Worm (Caenorhabditis elegans) whole organism, L2 larva: Measurements from ENCODE around the gene dyrb-1.

Source experiments
- C34F6.9 ChIP-seq: fragments of 150-350 bp; optimal IDR thresholded peaks from 2 replicates; lab custom pipeline; 2014; ENCODE audit warnings: missing biosample characterization, missing genetic modification characterization
- F13H6.1 ChIP-seq: sonication (generic microtip); optimal IDR thresholded peaks from 2 replicates; lab custom pipeline; 2016; ENCODE audit warnings: missing genetic modification characterization, missing compliant biosample characterization
- R02D3.7 ChIP-seq: fragments of 150-350 bp; optimal IDR thresholded peaks from 2 replicates; lab custom pipeline; 2014; ENCODE audit warnings: missing biosample characterization, missing genetic modification characterization
- Y55F3AM.14 ChIP-seq: fragments of 200-800 bp; sonication (Bioruptor generic); optimal IDR thresholded peaks from 2 replicates; lab custom pipeline; 2018; ENCODE audit warnings: mild to moderate bottlenecking, missing genetic modification characterization, missing compliant biosample characterization
- ZK546.5 ChIP-seq: sonication (generic microtip); optimal IDR thresholded peaks from 2 replicates; lab custom pipeline; 2017; ENCODE audit warnings: missing biosample characterization, missing genetic modification characterization
- alr-1 ChIP-seq: fragments of 150-350 bp; optimal IDR thresholded peaks from 2 replicates; lab custom pipeline; 2014; ENCODE audit warnings: missing biosample characterization, missing genetic modification characterization
- aly-2 ChIP-seq: fragments of 150-350 bp; optimal IDR thresholded peaks from 2 replicates; lab custom pipeline; 2014; ENCODE audit warnings: missing biosample characterization, missing genetic modification characterization
- ama-1 ChIP-seq: fragments of 150-350 bp; optimal IDR thresholded peaks from 2 replicates; lab custom pipeline; 2018; ENCODE audit warnings: inconsistent platforms
- blmp-1 ChIP-seq: sonication (generic microtip); optimal IDR thresholded peaks from 2 replicates; lab custom pipeline; 2017; ENCODE audit warnings: missing genetic modification characterization, mild to moderate bottlenecking, missing compliant biosample characterization, antibody characterized with exemption, moderate library complexity; ENCODE audit not compliant: insufficient read depth
- ceh-16 ChIP-seq: fragments of 150-350 bp; optimal IDR thresholded peaks from 2 replicates; lab custom pipeline; 2014; ENCODE audit warnings: missing biosample characterization, missing genetic modification characterization
- ceh-82 ChIP-seq: fragments of 150-350 bp; optimal IDR thresholded peaks from 2 replicates; lab custom pipeline; 2014; ENCODE audit warnings: missing biosample characterization, missing genetic modification characterization
- crh-2 ChIP-seq: sonication (generic microtip); optimal IDR thresholded peaks from 2 replicates; lab custom pipeline; 2017; ENCODE audit warnings: missing biosample characterization, missing genetic modification characterization
- dmd-4 ChIP-seq: sonication (generic microtip); optimal IDR thresholded peaks from 2 replicates; lab custom pipeline; 2017; ENCODE audit warnings: missing biosample characterization, missing genetic modification characterization
- egl-27 ChIP-seq: sonication (generic microtip); optimal IDR thresholded peaks from 3 replicates; lab custom pipeline; 2017; ENCODE audit warnings: missing biosample characterization, missing genetic modification reagents, missing genetic modification characterization
- elt-1 ChIP-seq: fragments of 150-350 bp; optimal IDR thresholded peaks from 2 replicates; lab custom pipeline; 2014; ENCODE audit warnings: missing biosample characterization, missing genetic modification characterization
- elt-3 ChIP-seq: sonication (generic microtip); optimal IDR thresholded peaks from 2 replicates; lab custom pipeline; 2017; ENCODE audit warnings: missing biosample characterization, missing genetic modification characterization
- fos-1 ChIP-seq: fragments of 150-350 bp; optimal IDR thresholded peaks from 2 replicates; lab custom pipeline; 2014; ENCODE audit warnings: missing biosample characterization, missing genetic modification characterization
- gmeb-1 ChIP-seq: fragments of 150-350 bp; optimal IDR thresholded peaks from 2 replicates; lab custom pipeline; 2014; ENCODE audit warnings: missing biosample characterization, missing genetic modification characterization
- lin-11 ChIP-seq: fragments of 150-350 bp; sonication (generic microtip); optimal IDR thresholded peaks from 2 replicates; lab custom pipeline; 2014; ENCODE audit warnings: missing biosample characterization, missing genetic modification characterization, inconsistent platforms, mixed read lengths
- lin-13 ChIP-seq: fragments of 150-350 bp; optimal IDR thresholded peaks from 2 replicates; lab custom pipeline; 2014; ENCODE audit warnings: missing biosample characterization, missing genetic modification reagents, missing genetic modification characterization
- lin-39 ChIP-seq: fragments of 150-350 bp; optimal IDR thresholded peaks from 2 replicates; lab custom pipeline; 2014; ENCODE audit warnings: missing biosample characterization, missing genetic modification reagents, missing genetic modification characterization
- lsy-2 ChIP-seq, 2 experiments: fragments of 150-350 bp in 1 of 2; sonication (generic microtip) in 1 of 2; optimal IDR thresholded peaks; 2 replicates each; lab custom pipeline; 2014 to 2017; ENCODE audit warnings: missing biosample characterization in 2 of 2, missing genetic modification characterization in 2 of 2
- mab-5 ChIP-seq: fragments of 150-350 bp; optimal IDR thresholded peaks from 2 replicates; lab custom pipeline; 2014; ENCODE audit warnings: missing biosample characterization, missing genetic modification characterization
- mbf-1 ChIP-seq: sonication (generic microtip); optimal IDR thresholded peaks from 2 replicates; lab custom pipeline; 2017; ENCODE audit warnings: missing biosample characterization, missing genetic modification characterization
- mdl-1 ChIP-seq, 2 experiments: fragments of 150-350 bp in 1 of 2; sonication (generic microtip) in 1 of 2; optimal IDR thresholded peaks; 2 replicates each; lab custom pipeline; 2017; ENCODE audit warnings: missing biosample characterization in 2 of 2, missing genetic modification characterization in 2 of 2
- nhr-10 ChIP-seq: sonication (generic microtip); optimal IDR thresholded peaks from 2 replicates; lab custom pipeline; 2017; ENCODE audit warnings: missing biosample characterization, missing genetic modification characterization
- nhr-11 ChIP-seq: fragments of 150-350 bp; optimal IDR thresholded peaks from 2 replicates; lab custom pipeline; 2014; ENCODE audit warnings: missing biosample characterization, missing genetic modification characterization
- nhr-12 ChIP-seq: fragments of 150-350 bp; optimal IDR thresholded peaks from 2 replicates; lab custom pipeline; 2014; ENCODE audit warnings: missing biosample characterization, missing genetic modification characterization
- nhr-129 ChIP-seq: fragments of 150-350 bp; optimal IDR thresholded peaks from 2 replicates; lab custom pipeline; 2014; ENCODE audit warnings: missing biosample characterization, missing genetic modification characterization
- nhr-21 ChIP-seq: fragments of 150-350 bp; optimal IDR thresholded peaks from 2 replicates; lab custom pipeline; 2014; ENCODE audit warnings: missing biosample characterization, missing genetic modification characterization
- nhr-23 ChIP-seq: fragments of 150-350 bp; optimal IDR thresholded peaks from 2 replicates; lab custom pipeline; 2014; ENCODE audit warnings: missing biosample characterization, missing genetic modification reagents, missing genetic modification characterization
- nhr-237 ChIP-seq: fragments of 150-350 bp; optimal IDR thresholded peaks from 2 replicates; lab custom pipeline; 2014; ENCODE audit warnings: missing biosample characterization, missing genetic modification characterization
- nhr-25 ChIP-seq: fragments of 150-350 bp; sonication (generic microtip); optimal IDR thresholded peaks from 3 replicates; lab custom pipeline; 2014; ENCODE audit warnings: missing biosample characterization, missing genetic modification characterization
- nhr-6 ChIP-seq: fragments of 150-350 bp; optimal IDR thresholded peaks from 2 replicates; lab custom pipeline; 2014; ENCODE audit warnings: missing biosample characterization, missing genetic modification characterization
- nhr-77 ChIP-seq: fragments of 150-350 bp; optimal IDR thresholded peaks from 2 replicates; lab custom pipeline; 2014; ENCODE audit warnings: missing biosample characterization, missing genetic modification characterization
- peb-1 ChIP-seq: fragments of 150-350 bp; optimal IDR thresholded peaks from 2 replicates; lab custom pipeline; 2014; ENCODE audit warnings: missing biosample characterization, missing genetic modification characterization
- sem-4 ChIP-seq: fragments of 150-350 bp; optimal IDR thresholded peaks from 2 replicates; lab custom pipeline; 2014; ENCODE audit warnings: missing biosample characterization, missing genetic modification reagents, missing genetic modification characterization
- skn-1 ChIP-seq: sonication (generic microtip); optimal IDR thresholded peaks from 2 replicates; lab custom pipeline; 2017; ENCODE audit warnings: missing biosample characterization, missing genetic modification characterization
- sma-3 ChIP-seq: sonication (generic microtip); optimal IDR thresholded peaks from 2 replicates; lab custom pipeline; 2016; ENCODE audit warnings: missing genetic modification reagents, missing genetic modification characterization, missing compliant biosample characterization
- sma-9 ChIP-seq, 2 experiments: fragments of 150-350 bp in 1 of 2; sonication (generic microtip) in 1 of 2; optimal IDR thresholded peaks; 2 replicates each; lab custom pipeline; 2014 to 2016; ENCODE audit warnings: missing genetic modification characterization in 2 of 2, mild to moderate bottlenecking in 1 of 2, missing biosample characterization in 1 of 2, missing compliant biosample characterization in 1 of 2, missing genetic modification reagents in 1 of 2, moderate library complexity in 1 of 2
- snpc-4 ChIP-seq: fragments of 150-350 bp; optimal IDR thresholded peaks from 2 replicates; lab custom pipeline; 2014; ENCODE audit warnings: missing biosample characterization, missing genetic modification characterization
- unc-39 ChIP-seq: fragments of 150-350 bp; optimal IDR thresholded peaks from 2 replicates; lab custom pipeline; 2014; ENCODE audit warnings: missing biosample characterization, missing genetic modification characterization
- unc-55 ChIP-seq: fragments of 150-350 bp; sonication (generic microtip); optimal IDR thresholded peaks from 3 replicates; lab custom pipeline; 2014; ENCODE audit warnings: missing biosample characterization, missing genetic modification reagents, missing genetic modification characterization
- unc-62 ChIP-seq: fragments of 150-350 bp; optimal IDR thresholded peaks from 2 replicates; lab custom pipeline; 2014; ENCODE audit warnings: missing biosample characterization, missing genetic modification reagents, missing genetic modification characterization
- zag-1 ChIP-seq: fragments of 150-350 bp; optimal IDR thresholded peaks from 2 replicates; lab custom pipeline; 2014; ENCODE audit warnings: missing biosample characterization, missing genetic modification characterization
- ztf-1 ChIP-seq: fragments of 200-800 bp; sonication (Bioruptor generic); conservative IDR thresholded peaks from 2 replicates; pipeline ENCODE4 v1.3.6; 2022; ENCODE audit warnings: missing genetic modification characterization, missing compliant biosample characterization
- ztf-11 ChIP-seq: sonication (generic microtip); optimal IDR thresholded peaks from 2 replicates; lab custom pipeline; 2017; ENCODE audit warnings: missing biosample characterization, missing genetic modification characterization
- ztf-4 ChIP-seq: fragments of 150-350 bp; optimal IDR thresholded peaks from 2 replicates; lab custom pipeline; 2014; ENCODE audit warnings: missing biosample characterization, missing genetic modification characterization

Gene dyrb-1

DNA sequence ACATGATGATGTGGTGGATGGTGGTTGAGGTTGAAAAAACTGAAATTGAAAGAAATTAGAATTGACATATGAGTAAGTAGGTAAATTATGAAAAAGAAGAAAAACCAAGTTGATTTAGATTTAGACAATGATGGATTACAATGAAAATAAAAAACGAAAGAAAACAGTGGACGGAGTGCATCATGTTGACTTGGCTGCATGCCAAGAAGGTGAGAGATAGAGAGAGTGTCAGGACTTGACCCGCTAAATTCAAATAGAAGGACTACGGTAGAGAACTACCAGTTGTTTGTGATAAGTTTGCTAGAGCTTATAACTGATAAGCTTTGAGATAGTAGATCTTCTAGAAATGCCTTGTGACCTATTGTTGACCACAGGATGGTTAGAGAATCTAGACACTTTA, 45.8 kb downstream of the dyrb-1 start, which contains the start of gene T24B8.3:
T24B8.3 (minus strand) TSS at position 39 of the 400 bp plus-strand sequence.
- TF ChIP-seq ama-1 (lab: Kevin White, UChicago) (peak; percentile 21), ztf-11 (tag; lab: Kevin White, UChicago) (no peak), fos-1 (tag; lab: Kevin White, UChicago) (no peak), nhr-6 (tag; lab: Kevin White, UChicago) (peak; percentile 20), nhr-21 (no peak), gmeb-1 (peak; percentile 4), lsy-2 (tag; optimal IDR thresholded peaks at IDR 0.05; lab: Kevin White, UChicago) (peak in 1 of 2 experiments; percentile 50), R02D3.7 (tag; lab: Kevin White, UChicago) (no peak), nhr-129 (tag; lab: Kevin White, UChicago) (peak; percentile 27), sma-9 (GFP tag; optimal IDR thresholded peaks at IDR 0.05; lab: Kevin White, UChicago) (peak; percentile 51), sma-9 (tag; optimal IDR thresholded peaks at IDR 0.05; lab: Kevin White, UChicago) (no peak), ceh-82 (tag; lab: Kevin White, UChicago) (no peak)

ce11 chrII:9060332-9060840, 46.6 kb downstream of the dyrb-1 start:
- TF ChIP-seq gmeb-1 (peak; percentile 61), zag-1 (tag; lab: Kevin White, UChicago) (peak; percentile 92), nhr-25 (tag; lab: Kevin White, UChicago) (peak; percentile 89), unc-62 (no peak), lsy-2 (tag; optimal IDR thresholded peaks at IDR 0.05; lab: Kevin White, UChicago) (peak; percentile 62 to 86), peb-1 (tag; lab: Kevin White, UChicago) (peak; percentile 38), nhr-23 (tag; lab: Kevin White, UChicago) (no peak), nhr-77 (tag; lab: Kevin White, UChicago) (no peak), ztf-11 (tag; lab: Kevin White, UChicago) (peak; percentile 64), elt-1 (tag; lab: Kevin White, UChicago) (no peak), F13H6.1 (peak; percentile 94), mbf-1 (no peak), crh-2 (tag; lab: Kevin White, UChicago) (peak; percentile 89), unc-39 (tag; lab: Kevin White, UChicago) (peak; percentile 86), snpc-4 (tag; lab: Kevin White, UChicago) (peak; percentile 25), egl-27 (peak; percentile 93), ztf-1 (GFP tag; lab: Robert Waterston, UW) (no peak), lin-11 (tag; lab: Kevin White, UChicago) (peak; percentile 95), skn-1 (tag; lab: Kevin White, UChicago) (peak; percentile 26), alr-1 (tag; lab: Kevin White, UChicago) (peak; percentile 45), C34F6.9 (tag; lab: Kevin White, UChicago) (peak; percentile 93), dmd-4 (tag; lab: Kevin White, UChicago) (no peak), nhr-129 (tag; lab: Kevin White, UChicago) (peak; percentile 99), nhr-237 (no peak), nhr-6 (tag; lab: Kevin White, UChicago) (peak; percentile 60), nhr-12 (tag; lab: Kevin White, UChicago) (peak; percentile 45), nhr-10 (tag; lab: Kevin White, UChicago) (peak; percentile 6), lin-39 (tag; lab: Kevin White, UChicago) (peak; percentile 75), blmp-1 (tag; lab: Kevin White, UChicago) (no peak), aly-2 (no peak), mdl-1 (tag; optimal IDR thresholded peaks at IDR 0.05; lab: Kevin White, UChicago) (peak; percentile 63 to 86), ceh-16 (tag; lab: Kevin White, UChicago) (peak; percentile 2), sma-9 (GFP tag; optimal IDR thresholded peaks at IDR 0.05; lab: Kevin White, UChicago) (peak; percentile 76), sma-9 (tag; optimal IDR thresholded peaks at IDR 0.05; lab: Kevin White, UChicago) (no peak), mab-5 (tag; lab: Kevin White, UChicago) (peak; percentile 68), nhr-21 (peak; percentile 86), ztf-4 (peak; percentile 76), unc-55 (peak; percentile 91), lin-13 (peak; percentile 88), ZK546.5 (tag; lab: Kevin White, UChicago) (no peak), elt-3 (tag; lab: Kevin White, UChicago) (no peak), ceh-82 (tag; lab: Kevin White, UChicago) (peak; percentile 69), R02D3.7 (tag; lab: Kevin White, UChicago) (no peak), ama-1 (lab: Kevin White, UChicago) (no peak), Y55F3AM.14 (GFP tag; lab: Kevin White, UChicago) (peak; percentile 85), sma-3 (GFP tag; lab: Kevin White, UChicago) (peak; percentile 88), sem-4 (tag; lab: Kevin White, UChicago) (peak; percentile 74), fos-1 (tag; lab: Kevin White, UChicago) (peak; percentile 91), nhr-11 (tag; lab: Kevin White, UChicago) (no peak)
